Fruit fly (Drosophila melanogaster) whole organism, embryonic: ENCODE measurements around the gene p24-1.

Experiments
- CG11695 ChIP-seq: fragments of 200-800 bp; sonication (Bioruptor generic); IDR thresholded peaks from 3 replicates; pipeline ENCODE4 v1.3.6; 2022; ENCODE audit warnings: missing biosample characterization, missing genetic modification characterization
- CG12659 ChIP-seq: fragments of 200-800 bp; sonication (Bioruptor generic); optimal IDR thresholded peaks from 3 replicates; lab custom pipeline; 2017; ENCODE audit warnings: mild to moderate bottlenecking, missing biosample characterization, missing genetic modification reagents, missing genetic modification characterization
- CG12769 ChIP-seq: fragments of 200-800 bp; sonication (Bioruptor generic); optimal IDR thresholded peaks from 2 replicates; lab custom pipeline; 2019; ENCODE audit warnings: missing biosample characterization, mild to moderate bottlenecking, missing genetic modification characterization, moderate library complexity
- CG12942 ChIP-seq: fragments of 200-800 bp; sonication (Bioruptor generic); optimal IDR thresholded peaks from 3 replicates; lab custom pipeline; 2016; ENCODE audit warnings: missing biosample characterization, missing genetic modification characterization
- CG1602 ChIP-seq: fragments of 200-800 bp; sonication (Bioruptor generic); optimal IDR thresholded peaks from 3 replicates; lab custom pipeline; 2016; ENCODE audit warnings: missing biosample characterization, missing genetic modification characterization
- CG17568 ChIP-seq: fragments of 200-800 bp; sonication (Bioruptor generic); optimal IDR thresholded peaks from 2 replicates; lab custom pipeline; 2018; ENCODE audit warnings: missing biosample characterization, mild to moderate bottlenecking, missing genetic modification characterization, moderate library complexity
- CG17829 ChIP-seq: fragments of 200-800 bp; optimal IDR thresholded peaks from 2 replicates; lab custom pipeline; 2019; ENCODE audit warnings: missing biosample characterization, mild to moderate bottlenecking, missing genetic modification characterization, moderate library complexity
- CG18262 ChIP-seq: fragments of 200-800 bp; optimal IDR thresholded peaks from 3 replicates; lab custom pipeline; 2019; ENCODE audit warnings: missing biosample characterization, mild to moderate bottlenecking, missing genetic modification characterization, moderate library complexity
- CG30020 ChIP-seq: fragments of 200-800 bp; optimal IDR thresholded peaks from 2 replicates; lab custom pipeline; 2019; ENCODE audit warnings: missing biosample characterization, mild to moderate bottlenecking, missing genetic modification characterization, moderate library complexity
- CG3065 ChIP-seq: fragments of 200-800 bp; sonication (Bioruptor generic); optimal IDR thresholded peaks from 2 replicates; lab custom pipeline; 2016; ENCODE audit warnings: missing biosample characterization, missing genetic modification characterization
- CG32532 ChIP-seq: fragments of 200-800 bp; sonication (Bioruptor generic); IDR thresholded peaks from 2 replicates; pipeline ENCODE4 v1.3.6; 2022; ENCODE audit warnings: missing biosample characterization, missing genetic modification characterization
- CG32772 ChIP-seq: fragments of 200-800 bp; sonication (Bioruptor generic); IDR thresholded peaks from 2 replicates; pipeline ENCODE4 v1.3.6; 2022; ENCODE audit warnings: missing biosample characterization, missing genetic modification characterization
- CG4404 ChIP-seq: fragments of 200-800 bp; sonication (Bioruptor generic); IDR thresholded peaks from 2 replicates; pipeline ENCODE4 v1.3.6; 2022; ENCODE audit warnings: missing biosample characterization, missing genetic modification characterization
- CG5953 ChIP-seq: fragments of 200-800 bp; sonication (Bioruptor generic); IDR thresholded peaks from 2 replicates; pipeline ENCODE4 v1.3.6; 2022; ENCODE audit warnings: missing biosample characterization, missing genetic modification characterization
- CG6175 ChIP-seq: fragments of 200-800 bp; sonication (Bioruptor generic); IDR thresholded peaks from 3 replicates; pipeline ENCODE4 v1.3.6; 2022; ENCODE audit warnings: missing biosample characterization, missing genetic modification characterization
- CG6765 ChIP-seq: fragments of 200-800 bp; sonication (Bioruptor generic); optimal IDR thresholded peaks from 3 replicates; lab custom pipeline; 2017; ENCODE audit warnings: missing biosample characterization, mild to moderate bottlenecking, missing genetic modification characterization
- CG8281 ChIP-seq: fragments of 200-800 bp; sonication (Bioruptor generic); optimal IDR thresholded peaks from 2 replicates; lab custom pipeline; 2018; ENCODE audit warnings: missing biosample characterization, mild to moderate bottlenecking, missing genetic modification characterization, moderate library complexity
- CG9215 ChIP-seq: fragments of 200-800 bp; sonication (Bioruptor generic); IDR thresholded peaks from 2 replicates; pipeline ENCODE4 v1.3.6; 2022; ENCODE audit warnings: missing biosample characterization, missing genetic modification characterization
- Chrac-16 ChIP-seq: fragments of 200-800 bp; sonication (Bioruptor generic); optimal IDR thresholded peaks from 3 replicates; lab custom pipeline; 2016; ENCODE audit warnings: missing biosample characterization, missing genetic modification characterization
- D ChIP-seq, 2 experiments: fragments of 200-800 bp in 1 of 2; fragments of >200 bp in 1 of 2; sonication (Bioruptor generic) in 1 of 2; optimal IDR thresholded peaks; 2 replicates in 1 of 2; 3 replicates in 1 of 2; lab custom pipeline; 2017; ENCODE audit warnings: mild to moderate bottlenecking in 1 of 2, missing biosample characterization in 1 of 2, missing genetic modification characterization in 1 of 2, missing genetic modification reagents in 1 of 2
- Dip2 ChIP-seq: fragments of 200-800 bp; sonication (Bioruptor generic); IDR thresholded peaks from 2 replicates; pipeline ENCODE4 v1.3.6; 2022; ENCODE audit warnings: missing biosample characterization, missing genetic modification characterization
- Dll ChIP-seq: fragments of 200-800 bp; sonication (Bioruptor generic); IDR thresholded peaks from 4 replicates; pipeline ENCODE4 v1.3.6; 2022; ENCODE audit warnings: missing biosample characterization, missing genetic modification characterization; ENCODE audit not compliant: partially characterized antibody
- Dp ChIP-seq: fragments of 200-800 bp; sonication (Bioruptor generic); optimal IDR thresholded peaks from 2 replicates; lab custom pipeline; 2018; ENCODE audit warnings: missing biosample characterization, mild to moderate bottlenecking, missing genetic modification characterization, moderate library complexity
- Ets65A ChIP-seq: fragments of 200-800 bp; sonication (Bioruptor generic); peaks from one replicate; lab custom pipeline; 2016; ENCODE audit warnings: missing biosample characterization, missing genetic modification characterization
- H15 ChIP-seq: fragments of 200-800 bp; sonication (Bioruptor generic); IDR thresholded peaks from 3 replicates; pipeline ENCODE4 v1.3.6; 2022; ENCODE audit warnings: missing biosample characterization, missing genetic modification characterization
- HLHmδ ChIP-seq: fragments of 200-800 bp; sonication (Bioruptor generic); optimal IDR thresholded peaks from 2 replicates; lab custom pipeline; 2018; ENCODE audit warnings: missing biosample characterization, mild to moderate bottlenecking, missing genetic modification characterization, moderate library complexity
- Hr39 ChIP-seq: fragments of >200 bp; optimal IDR thresholded peaks from 2 replicates; lab custom pipeline; 2017
- Oli ChIP-seq: fragments of 200-800 bp; sonication (Bioruptor generic); optimal IDR thresholded peaks from 2 replicates; lab custom pipeline; 2018; ENCODE audit warnings: missing biosample characterization, mild to moderate bottlenecking, missing genetic modification characterization, moderate library complexity
- Taf1 ChIP-seq: fragments of 200-800 bp; sonication (Bioruptor generic); IDR thresholded peaks from 2 replicates; pipeline ENCODE4 v1.3.6; 2022; ENCODE audit warnings: missing biosample characterization, missing genetic modification characterization
- Tbp ChIP-seq: fragments of >200 bp; optimal IDR thresholded peaks from 2 replicates; lab custom pipeline; 2018; ENCODE audit warnings: missing biosample characterization, missing genetic modification characterization
- ab ChIP-seq: fragments of 200-800 bp; sonication (Bioruptor generic); optimal IDR thresholded peaks from 2 replicates; lab custom pipeline; 2016; ENCODE audit warnings: missing biosample characterization, missing genetic modification characterization
- bigmax ChIP-seq: fragments of 200-800 bp; sonication (Bioruptor generic); optimal IDR thresholded peaks from 2 replicates; lab custom pipeline; 2018; ENCODE audit warnings: missing biosample characterization, mild to moderate bottlenecking, missing genetic modification characterization
- chinmo ChIP-seq: fragments of 200-800 bp; sonication (Bioruptor generic); IDR thresholded peaks from 4 replicates; pipeline ENCODE4 v1.3.6; 2022; ENCODE audit warnings: missing biosample characterization, missing genetic modification characterization; ENCODE audit not compliant: partially characterized antibody
- crp ChIP-seq, 2 experiments: fragments of 200-800 bp; sonication (Bioruptor generic); optimal IDR thresholded peaks; 2 replicates in 1 of 2; 3 replicates in 1 of 2; lab custom pipeline; 2017; ENCODE audit warnings: missing biosample characterization in 2 of 2, missing genetic modification characterization in 2 of 2, mild to moderate bottlenecking in 1 of 2, moderate library complexity in 1 of 2
- dmrt11E ChIP-seq: fragments of 200-800 bp; sonication (Bioruptor generic); optimal IDR thresholded peaks from 3 replicates; lab custom pipeline; 2018; ENCODE audit warnings: missing biosample characterization, mild to moderate bottlenecking, missing genetic modification characterization, moderate library complexity
- esg ChIP-seq: fragments of 200-800 bp; sonication (Bioruptor generic); conservative IDR thresholded peaks from 2 replicates; pipeline ENCODE4 v1.3.6; 2022; ENCODE audit warnings: missing biosample characterization, missing genetic modification characterization
- fd64A ChIP-seq: fragments of 200-800 bp; sonication (Bioruptor generic); optimal IDR thresholded peaks from 3 replicates; lab custom pipeline; 2018; ENCODE audit warnings: missing biosample characterization, mild to moderate bottlenecking, missing genetic modification characterization
- gem ChIP-seq: fragments of 200-800 bp; sonication (Bioruptor generic); optimal IDR thresholded peaks from 2 replicates; lab custom pipeline; 2019; ENCODE audit warnings: missing biosample characterization, mild to moderate bottlenecking, missing genetic modification characterization, moderate library complexity
- gfzf ChIP-seq: fragments of 200-800 bp; sonication (Bioruptor generic); optimal IDR thresholded peaks from 2 replicates; lab custom pipeline; 2016; ENCODE audit warnings: missing biosample characterization, mild to moderate bottlenecking, missing genetic modification characterization, moderate library complexity
- grn ChIP-seq: fragments of 200-800 bp; sonication (Bioruptor generic); optimal IDR thresholded peaks from 3 replicates; lab custom pipeline; 2017; ENCODE audit warnings: missing biosample characterization, missing genetic modification characterization
- kah ChIP-seq: fragments of 200-800 bp; sonication (Bioruptor generic); optimal IDR thresholded peaks from 2 replicates; lab custom pipeline; 2018; ENCODE audit warnings: missing biosample characterization, mild to moderate bottlenecking, missing genetic modification characterization
- kay ChIP-seq: fragments of 200-800 bp; sonication (Bioruptor generic); optimal IDR thresholded peaks from 2 replicates; lab custom pipeline; 2016; ENCODE audit warnings: missing biosample characterization, missing genetic modification characterization
- ken ChIP-seq: fragments of 200-800 bp; sonication (Bioruptor generic); IDR thresholded peaks from 3 replicates; pipeline ENCODE4 v1.3.6; 2022; ENCODE audit warnings: missing biosample characterization, missing genetic modification characterization
- otp ChIP-seq: fragments of 200-800 bp; sonication (Bioruptor generic); IDR thresholded peaks from 3 replicates; pipeline ENCODE4, ENCODE4 v1.3.6; 2022; ENCODE audit warnings: missing biosample characterization, missing genetic modification characterization
- seq ChIP-seq: fragments of 200-800 bp; sonication (Bioruptor generic); IDR thresholded peaks from 2 replicates; pipeline ENCODE4 v1.3.6; 2022; ENCODE audit warnings: missing biosample characterization, missing genetic modification characterization
- slbo ChIP-seq: fragments of 200-800 bp; sonication (Bioruptor generic); IDR thresholded peaks from 2 replicates; pipeline ENCODE4 v1.3.6; 2022; ENCODE audit warnings: missing biosample characterization, missing genetic modification characterization
- so ChIP-seq: fragments of 200-800 bp; sonication (Bioruptor generic); IDR thresholded peaks from 3 replicates; pipeline ENCODE4 v1.3.6; 2022; ENCODE audit warnings: missing biosample characterization, missing genetic modification characterization
- ssp ChIP-seq: fragments of 200-800 bp; sonication (Bioruptor generic); IDR thresholded peaks from 2 replicates; pipeline ENCODE4 v1.3.6; 2022; ENCODE audit warnings: missing biosample characterization, missing genetic modification characterization
- sug ChIP-seq: fragments of 200-800 bp; optimal IDR thresholded peaks from 2 replicates; lab custom pipeline; 2019; ENCODE audit warnings: missing biosample characterization, mild to moderate bottlenecking, missing genetic modification characterization, moderate library complexity
- tap ChIP-seq: fragments of 200-800 bp; optimal IDR thresholded peaks from 3 replicates; lab custom pipeline; 2019; ENCODE audit warnings: missing biosample characterization, mild to moderate bottlenecking, missing genetic modification characterization, moderate library complexity
- tll ChIP-seq, 2 experiments: fragments of 200-800 bp in 1 of 2; fragments of >200 bp in 1 of 2; sonication (Bioruptor generic) in 1 of 2; optimal IDR thresholded peaks; 2 replicates each; lab custom pipeline; 2017 to 2019; ENCODE audit warnings: missing biosample characterization in 2 of 2, missing genetic modification characterization in 2 of 2, mild to moderate bottlenecking in 1 of 2, moderate library complexity in 1 of 2
- zfh2 ChIP-seq: fragments of 200-800 bp; sonication (Bioruptor generic); optimal IDR thresholded peaks from 2 replicates; lab custom pipeline; 2016; ENCODE audit warnings: missing biosample characterization, missing genetic modification characterization

Gene p24-1

dm6 chrX:11823003-11823402, 29.3 kb downstream of the p24-1 start (continued):
- TF ChIP-seq CG32532 (GFP tag; lab: Robert Waterston, UW) (no peak), CG3065 (no peak), chinmo (GFP tag; lab: Robert Waterston, UW) (0 out of 4 replicates have a peak, but pooled peaks have one; percentile 59), gfzf (GFP tag; lab: Kevin White, UChicago) (no peak), CG6765 (no peak), CG8281 (no peak), Oli (tag; lab: Kevin White, UChicago) (no peak), kah (GFP tag; lab: Kevin White, UChicago) (peak; percentile 24), fd64A (GFP tag; lab: Kevin White, UChicago) (peak; percentile 77), grn (no peak), ab (GFP tag; lab: Kevin White, UChicago) (no peak), so (GFP tag; lab: Robert Waterston, UW) (no peak), kay (GFP tag; lab: Kevin White, UChicago) (no peak), CG12769 (tag; lab: Kevin White, UChicago) (no peak), CG17829 (tag; lab: Kevin White, UChicago) (no peak), Dll (GFP tag; lab: Robert Waterston, UW) (no peak), CG6175 (GFP tag; lab: Robert Waterston, UW) (no peak), CG1602 (GFP tag; lab: Kevin White, UChicago) (no peak), D (optimal IDR thresholded peaks at IDR 0.05; lab: Kevin White, UChicago) (no peak), D (GFP tag; optimal IDR thresholded peaks at IDR 0.05; lab: Kevin White, UChicago) (peak; percentile 43), Dip2 (GFP tag; lab: Robert Waterston, UW) (no peak), tll (GFP tag; optimal IDR thresholded peaks at IDR 0.05; lab: Kevin White, UChicago) (no peak), tap (tag; lab: Kevin White, UChicago) (peak; percentile 41), seq (no peak), Hr39 (lab: Kevin White, UChicago) (no peak), dmrt11E (tag; lab: Kevin White, UChicago) (peak; percentile 1), gem (no peak), esg (GFP tag; lab: Robert Waterston, UW) (no peak), crp (GFP tag; optimal IDR thresholded peaks at IDR 0.05; lab: Kevin White, UChicago) (no peak), slbo (GFP tag; lab: Robert Waterston, UW) (no peak), CG17568 (GFP tag; lab: Kevin White, UChicago) (no peak), CG12659 (no peak), ken (GFP tag; lab: Robert Waterston, UW) (no peak), bigmax (no peak), ssp (no peak), CG18262 (tag; lab: Kevin White, UChicago) (peak; percentile 32), otp (GFP tag; lab: Robert Waterston, UW) (no peak), CG11695 (GFP tag; lab: Robert Waterston, UW) (0 out of 3 replicates have a peak, but pooled peaks have one; percentile 22), CG12942 (GFP tag; lab: Kevin White, UChicago) (no peak), sug (tag; lab: Kevin White, UChicago) (no peak), CG30020 (tag; lab: Kevin White, UChicago) (no peak), H15 (GFP tag; lab: Robert Waterston, UW) (no peak), HLHmδ (GFP tag; lab: Kevin White, UChicago) (peak; percentile 68), Dp (GFP tag; lab: Kevin White, UChicago) (no peak), CG32772 (no peak), zfh2 (GFP tag; lab: Kevin White, UChicago) (no peak), Taf1 (no peak), Ets65A (GFP tag; lab: Kevin White, UChicago) (no peak), Tbp (GFP tag; lab: Kevin White, UChicago) (no peak), CG9215 (GFP tag; lab: Robert Waterston, UW) (no peak), Chrac-16 (GFP tag; lab: Kevin White, UChicago) (no peak), CG5953 (GFP tag; lab: Robert Waterston, UW) (no peak), CG4404 (GFP tag; lab: Robert Waterston, UW) (no peak)
